Worm (Caenorhabditis elegans): ENCODE results near the gene Y11D7A.5.

DNA sequence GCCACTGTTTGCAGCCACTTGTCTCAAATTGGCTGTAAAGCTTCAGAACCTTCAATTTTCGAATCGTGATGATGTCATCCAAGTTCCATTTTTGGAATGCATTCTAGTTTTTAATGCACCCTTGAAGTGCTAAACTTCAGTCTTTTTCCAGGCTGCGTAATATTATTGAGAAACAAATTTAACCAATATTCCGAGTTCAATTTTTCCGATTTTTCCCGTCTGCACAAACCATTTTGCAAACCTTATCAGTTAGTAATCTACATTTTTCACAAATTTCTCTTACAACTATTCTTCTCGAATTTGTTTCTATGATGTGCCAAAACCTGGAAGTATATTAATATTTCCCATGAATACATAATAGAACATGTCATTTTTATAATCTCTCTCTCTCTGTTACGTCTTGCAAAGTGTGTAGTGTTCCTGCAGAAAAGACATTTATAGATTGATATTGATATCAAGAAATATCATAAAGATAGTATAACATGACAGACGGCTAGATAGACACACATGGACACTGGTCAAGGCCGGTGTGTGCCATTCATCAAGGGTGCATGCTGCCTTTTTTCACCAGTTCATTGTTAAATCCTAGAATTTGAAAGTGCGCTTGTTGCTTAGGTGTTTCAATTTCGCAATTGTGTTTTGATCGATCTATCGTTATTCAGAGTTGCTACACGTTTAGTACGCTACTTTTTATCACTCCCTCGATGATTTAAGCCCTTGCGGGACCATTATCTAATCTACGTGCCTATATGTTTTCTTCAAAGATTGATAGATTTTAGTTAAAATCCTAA lies 46.0 kb downstream of the Y11D7A.5 start:
- TF ChIP-seq elt-2 (tag; optimal IDR thresholded peaks at IDR 0.05) (peak; percentile 7), snpc-4 (tag; optimal IDR thresholded peaks at IDR 0.05) (no peak), pqm-1 (tag; optimal IDR thresholded peaks at IDR 0.05) (no peak), fos-1 (tag; optimal IDR thresholded peaks at IDR 0.05) (no peak), nhr-25 (tag; optimal IDR thresholded peaks at IDR 0.05) (no peak), mdl-1 (tag; optimal IDR thresholded peaks at IDR 0.05) (no peak), egl-27 (tag; optimal IDR thresholded peaks at IDR 0.05) (no peak), tbx-2 (tag; optimal IDR thresholded peaks at IDR 0.05) (no peak), daf-12 (tag; optimal IDR thresholded peaks at IDR 0.05) (no peak), nhr-12 (tag; optimal IDR thresholded peaks at IDR 0.05) (no peak), aly-2 (tag; optimal IDR thresholded peaks at IDR 0.05) (no peak), ZK546.5 (tag; optimal IDR thresholded peaks at IDR 0.05) (no peak)
